Worm (Caenorhabditis elegans) whole organism, L4/young adult: ENCODE data around the gene srw-19.

Experiments used
- dao-5 ChIP-seq: sonication (generic microtip); optimal IDR thresholded peaks from 2 replicates; lab custom pipeline; 2016; ENCODE audit warnings: missing genotype, missing genetic modification characterization, moderate library complexity, missing compliant biosample characterization
- him-1 ChIP-seq: sonication (generic microtip); optimal IDR thresholded peaks from 2 replicates; lab custom pipeline; 2016; ENCODE audit warnings: missing genotype, missing genetic modification reagents, missing genetic modification characterization, missing compliant biosample characterization

DNA sequence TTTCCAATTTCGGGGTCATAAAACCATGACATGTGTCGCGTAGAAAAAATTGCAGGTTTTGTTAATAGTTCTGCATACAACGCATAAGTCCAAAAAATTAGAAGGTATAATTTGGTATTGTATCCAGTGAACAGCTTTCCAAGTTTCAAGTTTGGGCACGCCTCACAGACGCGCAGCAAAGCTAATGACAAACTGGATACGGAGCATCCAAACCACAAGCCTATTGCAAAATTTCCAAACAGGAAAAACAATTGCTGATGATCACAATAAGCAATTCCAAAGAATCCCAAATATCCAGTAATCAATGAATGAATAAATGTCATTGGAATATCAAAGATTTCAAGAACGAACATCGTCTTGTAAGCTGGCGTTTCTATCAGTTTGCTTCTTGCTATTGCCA is 32.4 kb upstream of the srw-19 start:
- no peak for TF ChIP-seq him-1 (tag; lab: Kevin White, UChicago)
- TF ChIP-seq dao-5 (tag; lab: Kevin White, UChicago), result no peak
